Fruit fly (Drosophila melanogaster) whole organism, embryonic: ENCODE results near the gene CG32447.

Experiments
- CG11696 ChIP-seq: fragments of 200-800 bp; sonication (Bioruptor generic); IDR thresholded peaks from 2 replicates; pipeline ENCODE4 v1.3.6; 2022; ENCODE audit warnings: missing biosample characterization, missing genetic modification characterization
- CG12659 ChIP-seq: fragments of 200-800 bp; sonication (Bioruptor generic); optimal IDR thresholded peaks from 3 replicates; lab custom pipeline; 2017; ENCODE audit warnings: mild to moderate bottlenecking, missing biosample characterization, missing genetic modification reagents, missing genetic modification characterization
- CG12769 ChIP-seq: fragments of 200-800 bp; sonication (Bioruptor generic); optimal IDR thresholded peaks from 2 replicates; lab custom pipeline; 2019; ENCODE audit warnings: missing biosample characterization, mild to moderate bottlenecking, missing genetic modification characterization, moderate library complexity
- CG13296 ChIP-seq: fragments of 200-800 bp; sonication (Bioruptor generic); optimal IDR thresholded peaks from 3 replicates; lab custom pipeline; 2018; ENCODE audit warnings: missing biosample characterization, mild to moderate bottlenecking, missing genetic modification characterization
- CG13624 ChIP-seq: fragments of 200-800 bp; sonication (Bioruptor generic); optimal IDR thresholded peaks from 2 replicates; lab custom pipeline; 2016; ENCODE audit warnings: missing biosample characterization, missing genetic modification characterization
- CG16815 ChIP-seq: fragments of 200-800 bp; sonication (Bioruptor generic); optimal IDR thresholded peaks from 3 replicates; lab custom pipeline; 2017; ENCODE audit warnings: missing biosample characterization, mild to moderate bottlenecking, missing genetic modification characterization
- CG1792 ChIP-seq: fragments of 200-800 bp; sonication (Bioruptor generic); optimal IDR thresholded peaks from 2 replicates; lab custom pipeline; 2016; ENCODE audit warnings: missing biosample characterization, missing genetic modification characterization
- CG2712 ChIP-seq: fragments of 200-800 bp; optimal IDR thresholded peaks from 3 replicates; lab custom pipeline; 2019; ENCODE audit warnings: missing biosample characterization, mild to moderate bottlenecking, missing genetic modification characterization, moderate library complexity
- CG31441 ChIP-seq: fragments of 200-800 bp; sonication (Bioruptor generic); IDR thresholded peaks from 2 replicates; pipeline ENCODE4 v1.3.6; 2022; ENCODE audit warnings: missing biosample characterization, missing genetic modification characterization
- CG32532 ChIP-seq: fragments of 200-800 bp; sonication (Bioruptor generic); IDR thresholded peaks from 2 replicates; pipeline ENCODE4 v1.3.6; 2022; ENCODE audit warnings: missing biosample characterization, missing genetic modification characterization
- CG3281 ChIP-seq: fragments of 200-800 bp; sonication (Bioruptor generic); optimal IDR thresholded peaks from 3 replicates; lab custom pipeline; 2017; ENCODE audit warnings: missing biosample characterization, mild to moderate bottlenecking, missing genetic modification characterization
- CG34422 ChIP-seq: fragments of 200-800 bp; sonication (Bioruptor generic); IDR thresholded peaks from 3 replicates; pipeline ENCODE4 v1.3.6; 2022; ENCODE audit warnings: missing biosample characterization, missing genetic modification characterization
- CG3995 ChIP-seq: fragments of 200-800 bp; sonication (Bioruptor generic); optimal IDR thresholded peaks from 3 replicates; lab custom pipeline; 2016; ENCODE audit warnings: missing biosample characterization, missing genetic modification characterization
- CG6254 ChIP-seq: fragments of 200-800 bp; sonication (Bioruptor generic); optimal IDR thresholded peaks from 3 replicates; lab custom pipeline; 2017; ENCODE audit warnings: mild to moderate bottlenecking, missing biosample characterization, missing genetic modification reagents, missing genetic modification characterization
- CG6813 ChIP-seq: fragments of 200-800 bp; sonication (Bioruptor generic); optimal IDR thresholded peaks from 2 replicates; lab custom pipeline; 2017; ENCODE audit warnings: missing biosample characterization, missing genetic modification characterization, mild to moderate bottlenecking, moderate library complexity, missing genetic modification reagents
- CG7372 ChIP-seq: fragments of 200-800 bp; sonication (Bioruptor generic); IDR thresholded peaks from 2 replicates; pipeline ENCODE4 v1.3.6; 2022; ENCODE audit warnings: missing biosample characterization, missing genetic modification characterization
- CG7839 ChIP-seq: fragments of 200-800 bp; sonication (Bioruptor generic); optimal IDR thresholded peaks from 3 replicates; lab custom pipeline; 2018; ENCODE audit warnings: missing biosample characterization, mild to moderate bottlenecking, missing genetic modification characterization, moderate library complexity
- CG9876 ChIP-seq: fragments of 200-800 bp; sonication (Bioruptor generic); optimal IDR thresholded peaks from 2 replicates; lab custom pipeline; 2016; ENCODE audit warnings: missing biosample characterization, missing genetic modification characterization
- D19A ChIP-seq: fragments of 200-800 bp; optimal IDR thresholded peaks from 3 replicates; lab custom pipeline; 2019; ENCODE audit warnings: missing biosample characterization, mild to moderate bottlenecking, missing genetic modification characterization, moderate library complexity
- Dek ChIP-seq: fragments of 200-800 bp; sonication (Bioruptor generic); optimal IDR thresholded peaks from 3 replicates; lab custom pipeline; 2019; ENCODE audit warnings: missing biosample characterization, mild to moderate bottlenecking, missing genetic modification characterization, moderate library complexity
- Drgx ChIP-seq: fragments of 200-800 bp; sonication (Bioruptor generic); IDR thresholded peaks from 2 replicates; pipeline ENCODE4 v1.3.6; 2022; ENCODE audit warnings: missing biosample characterization, missing genetic modification characterization
- Ets65A ChIP-seq: fragments of 200-800 bp; sonication (Bioruptor generic); peaks from one replicate; lab custom pipeline; 2016; ENCODE audit warnings: missing biosample characterization, missing genetic modification characterization
- HLH3B ChIP-seq: fragments of 200-800 bp; sonication (Bioruptor generic); IDR thresholded peaks from 2 replicates; pipeline ENCODE4 v1.3.6; 2022; ENCODE audit warnings: missing biosample characterization, missing genetic modification characterization
- HmgD ChIP-seq: fragments of 200-800 bp; sonication (Bioruptor generic); optimal IDR thresholded peaks from 3 replicates; lab custom pipeline; 2016; ENCODE audit warnings: missing biosample characterization, missing genetic modification characterization
- Jarid2 ChIP-seq: fragments of 200-800 bp; sonication (Bioruptor generic); optimal IDR thresholded peaks from 3 replicates; lab custom pipeline; 2017; ENCODE audit warnings: mild to moderate bottlenecking, missing biosample characterization, missing genetic modification reagents, missing genetic modification characterization
- Lhr ChIP-seq: fragments of 200-800 bp; sonication (Bioruptor generic); optimal IDR thresholded peaks from 3 replicates; lab custom pipeline; 2017; ENCODE audit warnings: mild to moderate bottlenecking, missing biosample characterization, missing genetic modification reagents, missing genetic modification characterization
- Myb ChIP-seq: fragments of 200-800 bp; sonication (Bioruptor generic); optimal IDR thresholded peaks from 2 replicates; lab custom pipeline; 2016; ENCODE audit warnings: missing biosample characterization, missing genetic modification characterization
- Spps ChIP-seq: fragments of 200-800 bp; sonication (Bioruptor generic); optimal IDR thresholded peaks from 2 replicates; lab custom pipeline; 2018; ENCODE audit warnings: missing biosample characterization, mild to moderate bottlenecking, missing genetic modification characterization
- al ChIP-seq: fragments of 200-800 bp; sonication (Bioruptor generic); IDR thresholded peaks from 2 replicates; pipeline ENCODE4 v1.3.6; 2022; ENCODE audit warnings: missing biosample characterization, missing genetic modification characterization
- ato ChIP-seq: fragments of 200-800 bp; sonication (Bioruptor generic); IDR thresholded peaks from 2 replicates; pipeline ENCODE4 v1.3.6; 2022; ENCODE audit warnings: missing biosample characterization, missing genetic modification characterization; ENCODE audit not compliant: partially characterized antibody
- eyg ChIP-seq: fragments of 200-800 bp; sonication (Bioruptor generic); optimal IDR thresholded peaks from 3 replicates; lab custom pipeline; 2016; ENCODE audit warnings: missing biosample characterization, missing genetic modification characterization
- fru ChIP-seq: fragments of >200 bp; optimal IDR thresholded peaks from 2 replicates; lab custom pipeline; 2017
- gcm ChIP-seq: fragments of 200-800 bp; sonication (Bioruptor generic); optimal IDR thresholded peaks from 2 replicates; lab custom pipeline; 2019; ENCODE audit warnings: missing biosample characterization, mild to moderate bottlenecking, missing genetic modification characterization, moderate library complexity
- grau ChIP-seq: fragments of 200-800 bp; optimal IDR thresholded peaks from 3 replicates; lab custom pipeline; 2019; ENCODE audit warnings: missing biosample characterization, mild to moderate bottlenecking, missing genetic modification characterization, moderate library complexity
- jigr1 ChIP-seq: fragments of 200-800 bp; sonication (Bioruptor generic); IDR thresholded peaks from 3 replicates; pipeline ENCODE4 v1.3.6; 2022; ENCODE audit warnings: missing biosample characterization, missing genetic modification characterization
- jumu ChIP-seq: fragments of 200-800 bp; sonication (Bioruptor generic); optimal IDR thresholded peaks from 3 replicates; lab custom pipeline; 2016; ENCODE audit warnings: missing biosample characterization, missing genetic modification characterization
- kah ChIP-seq: fragments of 200-800 bp; sonication (Bioruptor generic); optimal IDR thresholded peaks from 2 replicates; lab custom pipeline; 2018; ENCODE audit warnings: missing biosample characterization, mild to moderate bottlenecking, missing genetic modification characterization
- ken ChIP-seq: fragments of 200-800 bp; sonication (Bioruptor generic); IDR thresholded peaks from 3 replicates; pipeline ENCODE4 v1.3.6; 2022; ENCODE audit warnings: missing biosample characterization, missing genetic modification characterization
- lov ChIP-seq, 2 experiments: fragments of 200-800 bp in 1 of 2; fragments of >200 bp in 1 of 2; sonication (Bioruptor generic) in 1 of 2; IDR thresholded peaks in 1 of 2; optimal IDR thresholded peaks in 1 of 2; 2 replicates in 1 of 2; 3 replicates in 1 of 2; pipeline versions ENCODE4 v1.3.6 to Lab custom; 2017 to 2022; ENCODE audit warnings: missing biosample characterization in 1 of 2, missing genetic modification characterization in 1 of 2
- oc ChIP-seq: fragments of 200-800 bp; sonication (Bioruptor generic); optimal IDR thresholded peaks from 2 replicates; lab custom pipeline; 2018; ENCODE audit warnings: missing biosample characterization, mild to moderate bottlenecking, missing genetic modification characterization, moderate library complexity
- pita ChIP-seq: fragments of 200-800 bp; sonication (Bioruptor generic); optimal IDR thresholded peaks from 2 replicates; lab custom pipeline; 2017; ENCODE audit warnings: missing biosample characterization, mild to moderate bottlenecking, missing genetic modification characterization
- pum ChIP-seq: fragments of 200-800 bp; sonication (Bioruptor generic); optimal IDR thresholded peaks from 2 replicates; lab custom pipeline; 2016; ENCODE audit warnings: missing biosample characterization, missing genetic modification characterization
- sc ChIP-seq, 3 experiments: fragments of >200 bp in 2 of 3; fragments of 200-800 bp in 1 of 3; sonication (Bioruptor generic) in 1 of 3; optimal IDR thresholded peaks; 2 replicates in 2 of 3; 3 replicates in 1 of 3; lab custom pipeline; 2017; ENCODE audit warnings: mild to moderate bottlenecking in 1 of 3, missing biosample characterization in 1 of 3, missing genetic modification characterization in 1 of 3, missing genetic modification reagents in 1 of 3
- tin ChIP-seq: fragments of 200-800 bp; sonication (Bioruptor generic); optimal IDR thresholded peaks from 3 replicates; lab custom pipeline; 2016; ENCODE audit warnings: missing biosample characterization, missing genetic modification characterization
- tna ChIP-seq: fragments of 200-800 bp; sonication (Bioruptor generic); IDR thresholded peaks from 2 replicates; pipeline ENCODE4 v1.3.6; 2022; ENCODE audit warnings: missing biosample characterization, missing genetic modification characterization; ENCODE audit not compliant: partially characterized antibody
- trem ChIP-seq: fragments of 200-800 bp; optimal IDR thresholded peaks from 3 replicates; lab custom pipeline; 2019; ENCODE audit warnings: missing biosample characterization, mild to moderate bottlenecking, missing genetic modification characterization, moderate library complexity
- unpg ChIP-seq: fragments of 200-800 bp; sonication (Bioruptor generic); optimal IDR thresholded peaks from 3 replicates; lab custom pipeline; 2018; ENCODE audit warnings: missing biosample characterization, mild to moderate bottlenecking, missing genetic modification characterization, moderate library complexity
- vfl ChIP-seq: fragments of 200-800 bp; sonication (Bioruptor generic); optimal IDR thresholded peaks from 2 replicates; lab custom pipeline; 2016; ENCODE audit warnings: missing biosample characterization, missing genetic modification characterization
- vvl ChIP-seq: fragments of 200-800 bp; sonication (Bioruptor generic); IDR thresholded peaks from 2 replicates; pipeline ENCODE4 v1.3.6; 2022; ENCODE audit warnings: missing biosample characterization, missing genetic modification characterization
- wdn ChIP-seq: fragments of 200-800 bp; sonication (Bioruptor generic); IDR thresholded peaks from 2 replicates; pipeline ENCODE4 v1.3.6; 2022; ENCODE audit warnings: missing biosample characterization, missing genetic modification characterization

CG32447 gene

dm6 chr3L:21728616-21729047 is 22.5 kb upstream of the CG32447 start, which contains the start of the genes CG11247 and Polr2H (continued):
- TF ChIP-seq pita (GFP tag; lab: Kevin White, UChicago), result no peak
- peak; percentile 86 for TF ChIP-seq grau
- peak; percentile 94 for TF ChIP-seq CG12769 (tag; lab: Kevin White, UChicago)
- TF ChIP-seq kah, result peak; percentile 6
- TF ChIP-seq D19A (tag; lab: Kevin White, UChicago), result peak; percentile 58
- peak; percentile 93 for TF ChIP-seq al (GFP tag; lab: Robert Waterston, UW)
- peak; percentile 90 for TF ChIP-seq unpg (GFP tag; lab: Kevin White, UChicago)
- peak; percentile 86 for TF ChIP-seq wdn (GFP tag; lab: Robert Waterston, UW)
- peak; percentile 96 for TF ChIP-seq pum
- TF ChIP-seq CG6254 (GFP tag; lab: Kevin White, UChicago), result peak; percentile 49
- TF ChIP-seq ken, result peak; percentile 95
- peak; percentile 93 for TF ChIP-seq CG34422 (GFP tag; lab: Robert Waterston, UW)
- TF ChIP-seq Dek (tag; lab: Kevin White, UChicago), result peak; percentile 77
- peak; percentile 90 for TF ChIP-seq CG2712 (tag; lab: Kevin White, UChicago)
- peak; percentile 91 for TF ChIP-seq CG12659 (GFP tag; lab: Kevin White, UChicago)
- peak; percentile 94 for TF ChIP-seq HmgD (GFP tag; lab: Kevin White, UChicago)
- peak; percentile 96 for TF ChIP-seq jumu (GFP tag; lab: Kevin White, UChicago)
- peak; percentile 90 for TF ChIP-seq CG16815 (GFP tag; lab: Kevin White, UChicago)
- TF ChIP-seq oc (tag; lab: Kevin White, UChicago), result peak; percentile 59
- peak; percentile 83 for TF ChIP-seq Lhr (GFP tag; lab: Kevin White, UChicago)
- TF ChIP-seq eyg (GFP tag; lab: Kevin White, UChicago), result peak; percentile 89
- TF ChIP-seq jigr1 (GFP tag; lab: Robert Waterston, UW), result peak; percentile 87
- TF ChIP-seq CG32532 (GFP tag; lab: Robert Waterston, UW), result peak; percentile 95
- TF ChIP-seq sc (optimal IDR thresholded peaks at IDR 0.05; lab: Kevin White, UChicago), result no peak
- TF ChIP-seq sc (GFP tag; optimal IDR thresholded peaks at IDR 0.05; lab: Kevin White, UChicago), result peak; percentile 53
- peak; percentile 47 for TF ChIP-seq Jarid2
- peak; percentile 100 for TF ChIP-seq CG3995 (GFP tag; lab: Kevin White, UChicago)
- peak; percentile 89 for TF ChIP-seq vvl (GFP tag; lab: Robert Waterston, UW)
- TF ChIP-seq CG7372 (GFP tag; lab: Robert Waterston, UW), result peak; percentile 93
- 0 out of 2 replicates have a peak, but pooled peaks have one; percentile 48 for TF ChIP-seq ato (GFP tag; lab: Robert Waterston, UW)
- peak; percentile 94 for TF ChIP-seq tin
- peak; percentile 86 for TF ChIP-seq vfl (GFP tag; lab: Kevin White, UChicago)
- peak; percentile 82 for TF ChIP-seq CG3281 (GFP tag; lab: Kevin White, UChicago)
- TF ChIP-seq lov (optimal IDR thresholded peaks at IDR 0.05; lab: Kevin White, UChicago), result no peak
- peak; percentile 81; the same call in 2 of the 3 replicates for TF ChIP-seq lov (GFP tag; IDR thresholded peaks at IDR 0.05; lab: Robert Waterston, UW)
- TF ChIP-seq CG6813 (GFP tag; lab: Kevin White, UChicago), result no peak
- peak; percentile 89 for TF ChIP-seq CG7839 (tag; lab: Kevin White, UChicago)
- TF ChIP-seq CG1792 (GFP tag; lab: Kevin White, UChicago), result peak; percentile 89
- peak; percentile 86 for TF ChIP-seq HLH3B (GFP tag; lab: Robert Waterston, UW)
- TF ChIP-seq Myb (GFP tag; lab: Kevin White, UChicago), result peak; percentile 83
- peak; percentile 10; the same call in 1 of the 2 replicates for TF ChIP-seq tna (GFP tag; lab: Robert Waterston, UW)
- TF ChIP-seq CG9876, result peak; percentile 94
- TF ChIP-seq fru (lab: Kevin White, UChicago), result no peak
- TF ChIP-seq Drgx (GFP tag; lab: Robert Waterston, UW), result peak; percentile 77
- TF ChIP-seq CG13296 (GFP tag; lab: Kevin White, UChicago), result peak; percentile 60
- TF ChIP-seq CG13624, result peak; percentile 96
- TF ChIP-seq Spps, result peak; percentile 64
- peak; percentile 100 for TF ChIP-seq Ets65A (GFP tag; lab: Kevin White, UChicago)
- peak; percentile 100 for TF ChIP-seq CG31441 (GFP tag; lab: Robert Waterston, UW)
- TF ChIP-seq trem (tag; lab: Kevin White, UChicago), result peak; percentile 89
- TF ChIP-seq CG11696 (GFP tag; lab: Robert Waterston, UW), result peak; percentile 46; the same call in 1 of the 2 replicates
- TF ChIP-seq gcm (GFP tag; lab: Kevin White, UChicago), result peak; percentile 41
